Worm (Caenorhabditis elegans) whole organism, young adult: ENCODE results near the gene klp-7.
A peak's percentile ranks its signal among the peaks of the same experiment; 100 is the strongest.

Experiments
- B0019.2 ChIP-seq: fragments of 200-800 bp; sonication (Bioruptor generic); conservative IDR thresholded peaks from 2 replicates; pipeline ENCODE4 v1.3.6; 2022; ENCODE audit warnings: missing genetic modification reagents, missing genetic modification characterization, missing compliant biosample characterization
- B0261.1 ChIP-seq: sonication (generic microtip); optimal IDR thresholded peaks from 2 replicates; lab custom pipeline; 2016; ENCODE audit warnings: mild to moderate bottlenecking, missing genetic modification characterization, moderate library complexity, missing compliant biosample characterization
- F22D6.2 ChIP-seq: sonication (generic microtip); optimal IDR thresholded peaks from 2 replicates; lab custom pipeline; 2016; ENCODE audit warnings: mild to moderate bottlenecking, missing genetic modification characterization, missing compliant biosample characterization
- F23B12.7 ChIP-seq: sonication (generic microtip); optimal IDR thresholded peaks from 2 replicates; lab custom pipeline; 2017; ENCODE audit warnings: missing genetic modification characterization, mild to moderate bottlenecking, missing compliant biosample characterization, antibody characterized with exemption, moderate library complexity; ENCODE audit not compliant: insufficient read depth
- F37B4.10 ChIP-seq: fragments of 200-800 bp; sonication (Bioruptor generic); IDR thresholded peaks from 2 replicates; pipeline ENCODE4 v1.3.6; 2022; ENCODE audit warnings: missing genetic modification characterization, missing compliant biosample characterization
- F52B5.7 ChIP-seq: sonication (generic microtip); optimal IDR thresholded peaks from 2 replicates; lab custom pipeline; 2016; ENCODE audit warnings: mild to moderate bottlenecking, missing genetic modification characterization, missing compliant biosample characterization
- K11D2.4 ChIP-seq: fragments of 200-800 bp; sonication (Bioruptor generic); IDR thresholded peaks from 2 replicates; pipeline ENCODE4 v1.3.6; 2022; ENCODE audit warnings: missing genetic modification reagents, missing genetic modification characterization, missing compliant biosample characterization
- K12H6.12 ChIP-seq: fragments of 200-800 bp; sonication (Bioruptor generic); optimal IDR thresholded peaks from 2 replicates; lab custom pipeline; 2018; ENCODE audit warnings: mild to moderate bottlenecking, missing genetic modification characterization, missing compliant biosample characterization
- Y53F4B.3 ChIP-seq: fragments of 200-800 bp; sonication (Bioruptor generic); IDR thresholded peaks from 2 replicates; pipeline ENCODE4 v1.3.6; 2022; ENCODE audit warnings: missing genetic modification reagents, missing genetic modification characterization, missing compliant biosample characterization
- Y56A3A.18 ChIP-seq: fragments of 200-800 bp; sonication (Bioruptor generic); IDR thresholded peaks from 2 replicates; pipeline ENCODE4 v1.3.6; 2022; ENCODE audit warnings: missing genetic modification reagents, missing genetic modification characterization, missing compliant biosample characterization
- ZK185.1 ChIP-seq: sonication (generic microtip); optimal IDR thresholded peaks from 2 replicates; lab custom pipeline; 2016; ENCODE audit warnings: mild to moderate bottlenecking, missing genetic modification characterization, missing compliant biosample characterization; ENCODE audit not compliant: poor library complexity, severe bottlenecking
- aptf-2 ChIP-seq: fragments of 200-800 bp; sonication (Bioruptor generic); conservative IDR thresholded peaks from 2 replicates; pipeline ENCODE4 v1.3.6; 2022; ENCODE audit warnings: missing genetic modification reagents, missing genetic modification characterization, missing compliant biosample characterization
- atf-7 ChIP-seq: sonication (generic microtip); optimal IDR thresholded peaks from 2 replicates; lab custom pipeline; 2017; ENCODE audit warnings: mild to moderate bottlenecking, missing genetic modification characterization, missing compliant biosample characterization
- attf-6 ChIP-seq: fragments of 200-800 bp; sonication (Bioruptor generic); IDR thresholded peaks from 2 replicates; pipeline ENCODE4 v1.3.6; 2022; ENCODE audit warnings: missing genetic modification reagents, missing genetic modification characterization, missing compliant biosample characterization
- bed-1 ChIP-seq: fragments of 200-800 bp; sonication (Bioruptor generic); IDR thresholded peaks from 2 replicates; pipeline ENCODE4 v1.3.6; 2022; ENCODE audit warnings: missing genetic modification reagents, missing genetic modification characterization, missing compliant biosample characterization
- bed-2 ChIP-seq: fragments of 200-800 bp; sonication (Bioruptor generic); IDR thresholded peaks from 2 replicates; pipeline ENCODE4 v1.3.6; 2022; ENCODE audit warnings: missing genetic modification reagents, missing genetic modification characterization, missing compliant biosample characterization
- ceh-27 ChIP-seq: fragments of 200-800 bp; sonication (Bioruptor generic); optimal IDR thresholded peaks from 2 replicates; lab custom pipeline; 2018; ENCODE audit warnings: mild to moderate bottlenecking, missing genetic modification characterization, moderate library complexity, missing compliant biosample characterization
- ceh-58 ChIP-seq: fragments of 200-800 bp; sonication (Bioruptor generic); IDR thresholded peaks from 2 replicates; pipeline ENCODE4 v1.3.6; 2022; ENCODE audit warnings: missing genetic modification characterization, missing compliant biosample characterization
- ceh-79 ChIP-seq: sonication (generic microtip); optimal IDR thresholded peaks from 2 replicates; lab custom pipeline; 2017; ENCODE audit warnings: mild to moderate bottlenecking, missing genetic modification characterization, missing compliant biosample characterization
- ceh-91 ChIP-seq: fragments of 200-800 bp; sonication (Bioruptor generic); IDR thresholded peaks from 2 replicates; pipeline ENCODE4 v1.3.6; 2022; ENCODE audit warnings: missing genetic modification reagents, missing genetic modification characterization, missing compliant biosample characterization
- chd-7 ChIP-seq: sonication (generic microtip); optimal IDR thresholded peaks from 2 replicates; lab custom pipeline; 2016; ENCODE audit warnings: mild to moderate bottlenecking, missing genetic modification characterization, moderate library complexity, missing compliant biosample characterization
- dpl-1 ChIP-seq: fragments of 150-350 bp; optimal IDR thresholded peaks from 2 replicates; lab custom pipeline; 2014; ENCODE audit warnings: missing biosample characterization, missing genetic modification reagents, missing genetic modification characterization
- egl-44 ChIP-seq: fragments of 200-800 bp; sonication (Bioruptor generic); IDR thresholded peaks from 2 replicates; pipeline ENCODE4 v1.3.6; 2022; ENCODE audit warnings: missing genetic modification reagents, missing genetic modification characterization, missing compliant biosample characterization
- egrh-3 ChIP-seq: fragments of 200-800 bp; sonication (Bioruptor generic); IDR thresholded peaks from 2 replicates; pipeline ENCODE4 v1.3.6; 2022; ENCODE audit warnings: missing genetic modification reagents, missing genetic modification characterization, missing compliant biosample characterization
- gei-17 ChIP-seq: fragments of 200-800 bp; sonication (Bioruptor generic); optimal IDR thresholded peaks from 2 replicates; lab custom pipeline; 2018; ENCODE audit warnings: mild to moderate bottlenecking, missing genetic modification characterization, missing compliant biosample characterization
- him-1 ChIP-seq: sonication (generic microtip); optimal IDR thresholded peaks from 2 replicates; lab custom pipeline; 2016; ENCODE audit warnings: missing genotype, missing genetic modification reagents, missing genetic modification characterization, missing compliant biosample characterization
- hmg-1.2 ChIP-seq: fragments of 200-800 bp; sonication (Bioruptor generic); IDR thresholded peaks from 2 replicates; pipeline ENCODE4 v1.3.6; 2022; ENCODE audit warnings: missing genetic modification reagents, missing genetic modification characterization, missing compliant biosample characterization
- let-526 ChIP-seq: fragments of 200-800 bp; sonication (Bioruptor generic); IDR thresholded peaks from 2 replicates; pipeline ENCODE4 v1.3.6; 2022; ENCODE audit warnings: missing genetic modification reagents, missing genetic modification characterization, missing compliant biosample characterization
- let-607 ChIP-seq, 2 experiments: fragments of 200-800 bp in 1 of 2; sonication (Bioruptor generic) in 1 of 2; sonication (generic microtip) in 1 of 2; optimal IDR thresholded peaks; 2 replicates each; lab custom pipeline; 2016 to 2018; ENCODE audit warnings: mild to moderate bottlenecking in 2 of 2, missing compliant biosample characterization in 2 of 2, missing genetic modification characterization in 2 of 2, moderate library complexity in 2 of 2, missing genotype in 1 of 2
- lin-26 ChIP-seq: fragments of 200-800 bp; sonication (Bioruptor generic); IDR thresholded peaks from 2 replicates; pipeline ENCODE4 v1.3.6; 2022; ENCODE audit warnings: missing genetic modification reagents, missing genetic modification characterization, missing compliant biosample characterization
- lin-40 ChIP-seq: sonication (generic microtip); optimal IDR thresholded peaks from 2 replicates; lab custom pipeline; 2016; ENCODE audit warnings: missing genetic modification characterization, mild to moderate bottlenecking, missing compliant biosample characterization, missing genotype, missing genetic modification reagents
- lin-54 ChIP-seq: fragments of 200-800 bp; sonication (Bioruptor generic); optimal IDR thresholded peaks from 2 replicates; lab custom pipeline; 2018; ENCODE audit warnings: mild to moderate bottlenecking, missing genetic modification characterization, missing compliant biosample characterization
- lir-1 ChIP-seq: fragments of 200-800 bp; sonication (Bioruptor generic); conservative IDR thresholded peaks from 2 replicates; pipeline ENCODE4 v1.3.6; 2022; ENCODE audit warnings: missing genetic modification reagents, missing genetic modification characterization, missing compliant biosample characterization
- lsl-1 ChIP-seq: fragments of 200-800 bp; sonication (Bioruptor generic); optimal IDR thresholded peaks from 2 replicates; lab custom pipeline; 2018; ENCODE audit warnings: mild to moderate bottlenecking, missing genetic modification characterization, moderate library complexity, missing compliant biosample characterization
- lsy-27 ChIP-seq: sonication (generic microtip); optimal IDR thresholded peaks from 2 replicates; lab custom pipeline; 2017; ENCODE audit warnings: missing genetic modification characterization, mild to moderate bottlenecking, missing compliant biosample characterization, antibody characterized with exemption, missing genotype, borderline replicate concordance; ENCODE audit not compliant: insufficient read depth
- mcd-1 ChIP-seq: fragments of 200-800 bp; sonication (Bioruptor generic); IDR thresholded peaks from 2 replicates; pipeline ENCODE4 v1.3.6; 2022; ENCODE audit warnings: missing genetic modification reagents, missing genetic modification characterization, missing compliant biosample characterization
- mel-28 ChIP-seq: sonication (generic microtip); optimal IDR thresholded peaks from 2 replicates; lab custom pipeline; 2016; ENCODE audit warnings: borderline replicate concordance, mild to moderate bottlenecking, missing genetic modification characterization, missing compliant biosample characterization
- nhr-80 ChIP-seq: sonication (generic microtip); optimal IDR thresholded peaks from 2 replicates; lab custom pipeline; 2016; ENCODE audit warnings: missing genetic modification characterization, missing compliant biosample characterization
- nhr-90 ChIP-seq: sonication (generic microtip); optimal IDR thresholded peaks from 2 replicates; lab custom pipeline; 2016; ENCODE audit warnings: missing genotype, mild to moderate bottlenecking, missing genetic modification characterization, missing compliant biosample characterization
- pha-4 ChIP-seq: fragments of 150-350 bp; sonication (generic microtip); optimal IDR thresholded peaks from 2 replicates; lab custom pipeline; 2014; ENCODE audit warnings: missing biosample characterization, missing genetic modification reagents, missing genetic modification characterization
- sdz-38 ChIP-seq: sonication (generic microtip); optimal IDR thresholded peaks from 2 replicates; lab custom pipeline; 2016; ENCODE audit warnings: missing genotype, missing genetic modification characterization, missing compliant biosample characterization
- snpc-4 ChIP-seq, 5 experiments: fragments of 150-350 bp in 1 of 5; sonication (generic microtip) in 4 of 5; optimal IDR thresholded peaks; 2 replicates each; lab custom pipeline; 2014 to 2018; ENCODE audit warnings: missing genetic modification characterization in 5 of 5, missing biosample characterization in 3 of 5, antibody characterized with exemption in 2 of 5, mild to moderate bottlenecking in 2 of 5, missing compliant biosample characterization in 2 of 5, missing genotype in 2 of 5, moderate library complexity in 2 of 5, missing genetic modification reagents in 1 of 5
- sptf-2 ChIP-seq: fragments of 200-800 bp; sonication (Bioruptor generic); optimal IDR thresholded peaks from 2 replicates; lab custom pipeline; 2018; ENCODE audit warnings: mild to moderate bottlenecking, missing genetic modification characterization, missing compliant biosample characterization
- unc-62 ChIP-seq: fragments of 150-350 bp; optimal IDR thresholded peaks from 2 replicates; lab custom pipeline; 2014; ENCODE audit warnings: missing biosample characterization, missing genetic modification reagents, missing genetic modification characterization
- zfh-2 ChIP-seq: fragments of 200-800 bp; sonication (Bioruptor generic); conservative IDR thresholded peaks from 2 replicates; pipeline ENCODE4 v1.3.6; 2022; ENCODE audit warnings: missing genetic modification reagents, missing genetic modification characterization, missing compliant biosample characterization
- zim-3 ChIP-seq: sonication (generic microtip); optimal IDR thresholded peaks from 2 replicates; lab custom pipeline; 2017; ENCODE audit warnings: mild to moderate bottlenecking, missing genetic modification characterization, moderate library complexity, missing compliant biosample characterization
- ztf-22 ChIP-seq: fragments of 200-800 bp; sonication (Bioruptor generic); optimal IDR thresholded peaks from 2 replicates; lab custom pipeline; 2018; ENCODE audit warnings: mild to moderate bottlenecking, missing genetic modification characterization, moderate library complexity, missing compliant biosample characterization
- ztf-28 ChIP-seq: fragments of 200-800 bp; sonication (Bioruptor generic); IDR thresholded peaks from 2 replicates; pipeline ENCODE4 v1.3.6; 2022; ENCODE audit warnings: missing genetic modification reagents, missing genetic modification characterization, missing compliant biosample characterization

The klp-7 gene

DNA sequence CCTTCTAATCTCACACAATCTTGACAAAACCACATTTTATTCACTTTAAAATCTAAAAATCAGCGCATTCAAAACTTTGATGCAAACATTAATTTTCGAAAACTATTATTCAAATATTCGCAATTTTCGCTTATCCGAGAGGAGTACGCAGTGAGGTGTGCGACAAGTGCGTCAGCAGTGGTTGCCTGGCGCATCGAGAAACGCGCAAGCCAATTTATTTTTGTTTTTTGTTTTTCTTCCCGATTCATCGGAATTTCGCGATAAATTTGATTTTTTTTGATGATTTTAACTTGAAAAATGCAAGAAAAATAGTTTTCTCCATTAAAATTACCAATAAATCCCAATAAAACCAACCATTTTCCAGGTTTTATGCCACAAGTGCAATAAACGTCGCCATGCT, 43.1 kb downstream of the klp-7 start, which contains the start of the genes fbxb-85 and hex-3 (continued):
- no peak for TF ChIP-seq egrh-3 (GFP tag; lab: Robert Waterston, UW)
- peak; percentile 76 for TF ChIP-seq zfh-2 (GFP tag; lab: Robert Waterston, UW)
- no peak for TF ChIP-seq attf-6 (GFP tag; lab: Robert Waterston, UW)
- peak; percentile 47 for TF ChIP-seq nhr-80 (tag; lab: Kevin White, UChicago)
- TF ChIP-seq mel-28 (tag; lab: Kevin White, UChicago), result peak; percentile 64
- peak; percentile 70 for TF ChIP-seq hmg-1.2 (GFP tag; lab: Robert Waterston, UW)
- peak; percentile 86 for TF ChIP-seq atf-7 (tag; lab: Kevin White, UChicago)
- TF ChIP-seq B0261.1 (tag; lab: Kevin White, UChicago), result no peak
- TF ChIP-seq ceh-79 (tag; lab: Kevin White, UChicago), result no peak
- peak; percentile 40 to 67 for TF ChIP-seq let-607 (tag; optimal IDR thresholded peaks at IDR 0.05; lab: Kevin White, UChicago)
- TF ChIP-seq ceh-91, result peak; percentile 80
- TF ChIP-seq B0019.2, result peak; percentile 42; the same call in 1 of the 2 replicates
- TF ChIP-seq F23B12.7 (tag; lab: Kevin White, UChicago), result peak; percentile 59
- TF ChIP-seq chd-7 (tag; lab: Kevin White, UChicago), result no peak
- peak; percentile 92 for TF ChIP-seq K11D2.4 (GFP tag; lab: Robert Waterston, UW)
- TF ChIP-seq sptf-2, result no peak
- no peak for TF ChIP-seq nhr-90 (tag; lab: Kevin White, UChicago)
- peak; percentile 36 for TF ChIP-seq snpc-4 (GFP tag; optimal IDR thresholded peaks at IDR 0.05; lab: Kevin White, UChicago)
- TF ChIP-seq snpc-4 (tag; optimal IDR thresholded peaks at IDR 0.05; lab: Kevin White, UChicago), result peak; percentile 26 to 82 (median 66)
- TF ChIP-seq ztf-22 (GFP tag; lab: Kevin White, UChicago), result peak; percentile 19
- TF ChIP-seq Y56A3A.18 (GFP tag; lab: Robert Waterston, UW), result peak; percentile 86; the same call in 1 of the 2 replicates
- no peak for TF ChIP-seq lsy-27 (tag; lab: Kevin White, UChicago)
- peak; percentile 22 for TF ChIP-seq F52B5.7 (tag; lab: Kevin White, UChicago)
- TF ChIP-seq ZK185.1 (tag; lab: Kevin White, UChicago), result peak; percentile 92
- TF ChIP-seq ceh-58 (GFP tag; lab: Robert Waterston, UW), result no peak
- no peak for TF ChIP-seq Y53F4B.3 (GFP tag; lab: Robert Waterston, UW)
- TF ChIP-seq lir-1, result peak; percentile 90
- no peak for TF ChIP-seq bed-2 (GFP tag; lab: Robert Waterston, UW)
- TF ChIP-seq pha-4, result peak; percentile 87
- TF ChIP-seq mcd-1 (GFP tag; lab: Robert Waterston, UW), result peak; percentile 95
- TF ChIP-seq lin-54 (GFP tag; lab: Kevin White, UChicago), result peak; percentile 95
- TF ChIP-seq dpl-1, result peak; percentile 60
- peak; percentile 42 for TF ChIP-seq him-1 (tag; lab: Kevin White, UChicago)
- TF ChIP-seq zim-3 (tag; lab: Kevin White, UChicago), result peak; percentile 41
- peak; percentile 48; the same call in 1 of the 2 replicates for TF ChIP-seq lin-26 (GFP tag; lab: Robert Waterston, UW)
- no peak for TF ChIP-seq unc-62
- TF ChIP-seq lsl-1 (GFP tag; lab: Kevin White, UChicago), result peak; percentile 80
- no peak for TF ChIP-seq F37B4.10 (GFP tag; lab: Robert Waterston, UW)
- TF ChIP-seq ceh-27 (GFP tag; lab: Kevin White, UChicago), result peak; percentile 85
- no peak for TF ChIP-seq sdz-38
- TF ChIP-seq aptf-2 (GFP tag; lab: Robert Waterston, UW), result no peak
- TF ChIP-seq ztf-28, result no peak
- TF ChIP-seq K12H6.12 (tag; lab: Kevin White, UChicago), result peak; percentile 82
- TF ChIP-seq let-526 (GFP tag; lab: Robert Waterston, UW), result no peak
- peak; percentile 75 for TF ChIP-seq gei-17
- no peak for TF ChIP-seq bed-1
- peak; percentile 73 for TF ChIP-seq F22D6.2 (tag; lab: Kevin White, UChicago)
- TF ChIP-seq egl-44 (GFP tag; lab: Robert Waterston, UW), result peak; percentile 63; the same call in 1 of the 2 replicates
- peak; percentile 96 for TF ChIP-seq lin-40 (tag; lab: Kevin White, UChicago)
